Worm (Caenorhabditis elegans) whole organism, mixed stage, embryonic: ENCODE data around the gene cyp-13A10.

Experiments
- elt-3 ChIP-seq: fragments of 150-350 bp; optimal IDR thresholded peaks from 2 replicates; lab custom pipeline; 2014; ENCODE audit warnings: missing biosample characterization, missing genetic modification characterization
- nhr-12 ChIP-seq: fragments of 150-350 bp; optimal IDR thresholded peaks from 2 replicates; lab custom pipeline; 2014; ENCODE audit warnings: missing biosample characterization, missing genetic modification characterization
- nhr-28 ChIP-seq: fragments of 150-350 bp; optimal IDR thresholded peaks from 2 replicates; lab custom pipeline; 2014; ENCODE audit warnings: missing biosample characterization, missing genetic modification characterization
- snpc-4 ChIP-seq: fragments of 150-350 bp; optimal IDR thresholded peaks from 2 replicates; lab custom pipeline; 2014; ENCODE audit warnings: missing biosample characterization, missing genetic modification characterization
- unc-39 ChIP-seq: fragments of 150-350 bp; optimal IDR thresholded peaks from 2 replicates; lab custom pipeline; 2014; ENCODE audit warnings: missing biosample characterization, missing genetic modification characterization
- ztf-11 ChIP-seq: fragments of 150-350 bp; optimal IDR thresholded peaks from 2 replicates; lab custom pipeline; 2014; ENCODE audit warnings: missing biosample characterization, missing genetic modification characterization

ce11 chrII:9651700-9652099 is 11.0 kb downstream of the cyp-13A10 start, which contains the start of gene ZK1307.4:
- TF ChIP-seq ztf-11 (tag; lab: Kevin White, UChicago) (no peak), elt-3 (no peak), nhr-28 (tag; lab: Kevin White, UChicago) (no peak), nhr-12 (tag; lab: Kevin White, UChicago) (no peak), unc-39 (no peak), snpc-4 (no peak)
